Fruit fly (Drosophila melanogaster): Measurements from ENCODE around the gene barc.

Gene barc

dm6 chr3L:21433098-21433497 lies at the start of gene barc, which contains the start of gene Aef1:
Gene barc (minus strand): TSS chr3L:21433134.
Gene Aef1 (plus strand): TSS chr3L:21433422.
- peak; percentile 31 for TF ChIP-seq CG17801 (GFP tag; optimal IDR thresholded peaks at IDR 0.05; ENCODE audit: partially characterized antibody)

- TF ChIP-seq CG17801 (GFP tag; optimal IDR thresholded peaks at IDR 0.05; ENCODE audit: partially characterized antibody): no peak
Measured at dm6 chr3L:21482100-21482499, 49.2 kb upstream of the barc start.

- no peak for TF ChIP-seq CG17801 (GFP tag; optimal IDR thresholded peaks at IDR 0.05; ENCODE audit: partially characterized antibody)
Measured at dm6 chr3L:21479636-21480035, 46.7 kb upstream of the barc start.

dm6 chr3L:21477866-21478265 lies 44.9 kb upstream of the barc start:
- TF ChIP-seq CG17801 (GFP tag; optimal IDR thresholded peaks at IDR 0.05; ENCODE audit: partially characterized antibody): no peak

- TF ChIP-seq CG17801 (GFP tag; optimal IDR thresholded peaks at IDR 0.05; ENCODE audit: partially characterized antibody): no peak
Measured at dm6 chr3L:21476429-21477006, 43.6 kb upstream of the barc start, which contains the start of gene croc. Gene croc (minus strand): TSS chr3L:21476479.

- TF ChIP-seq CG17801 (GFP tag; optimal IDR thresholded peaks at IDR 0.05; ENCODE audit: partially characterized antibody): no peak
Measured at dm6 chr3L:21471895-21472294, 39.0 kb upstream of the barc start.

dm6 chr3L:21465261-21466112 lies 32.6 kb upstream of the barc start:
- TF ChIP-seq CG17801 (GFP tag; optimal IDR thresholded peaks at IDR 0.05; ENCODE audit: partially characterized antibody): no peak

- no peak for TF ChIP-seq CG17801 (GFP tag; optimal IDR thresholded peaks at IDR 0.05; ENCODE audit: partially characterized antibody)
Measured at dm6 chr3L:21464240-21464639, 31.3 kb upstream of the barc start.

dm6 chr3L:21462860-21463259 lies 29.9 kb upstream of the barc start:
- no peak for TF ChIP-seq CG17801 (GFP tag; optimal IDR thresholded peaks at IDR 0.05; ENCODE audit: partially characterized antibody)

- TF ChIP-seq CG17801 (GFP tag; optimal IDR thresholded peaks at IDR 0.05; ENCODE audit: partially characterized antibody): no peak
Measured at dm6 chr3L:21460149-21460873, 27.4 kb upstream of the barc start.

dm6 chr3L:21458736-21459135 lies 25.8 kb upstream of the barc start:
- TF ChIP-seq CG17801 (GFP tag; optimal IDR thresholded peaks at IDR 0.05; ENCODE audit: partially characterized antibody): no peak

- no peak for TF ChIP-seq CG17801 (GFP tag; optimal IDR thresholded peaks at IDR 0.05; ENCODE audit: partially characterized antibody)
Measured at dm6 chr3L:21455196-21455595, 22.3 kb upstream of the barc start.

dm6 chr3L:21453623-21454022 lies 20.7 kb upstream of the barc start:
- no peak for TF ChIP-seq CG17801 (GFP tag; optimal IDR thresholded peaks at IDR 0.05; ENCODE audit: partially characterized antibody)

- TF ChIP-seq CG17801 (GFP tag; optimal IDR thresholded peaks at IDR 0.05; ENCODE audit: partially characterized antibody): no peak
Measured at dm6 chr3L:21450486-21450885, 17.6 kb upstream of the barc start.

dm6 chr3L:21449336-21449735 lies 16.4 kb upstream of the barc start:
- no peak for TF ChIP-seq CG17801 (GFP tag; optimal IDR thresholded peaks at IDR 0.05; ENCODE audit: partially characterized antibody)

- TF ChIP-seq CG17801 (GFP tag; optimal IDR thresholded peaks at IDR 0.05; ENCODE audit: partially characterized antibody): peak; percentile 39
Measured at dm6 chr3L:21445704-21446103, 12.8 kb upstream of the barc start, which contains the start of gene Syx7. Gene Syx7 (plus strand): TSS chr3L:21445834.
